Worm (Caenorhabditis elegans): ENCODE data around the gene nspc-3.

DNA sequence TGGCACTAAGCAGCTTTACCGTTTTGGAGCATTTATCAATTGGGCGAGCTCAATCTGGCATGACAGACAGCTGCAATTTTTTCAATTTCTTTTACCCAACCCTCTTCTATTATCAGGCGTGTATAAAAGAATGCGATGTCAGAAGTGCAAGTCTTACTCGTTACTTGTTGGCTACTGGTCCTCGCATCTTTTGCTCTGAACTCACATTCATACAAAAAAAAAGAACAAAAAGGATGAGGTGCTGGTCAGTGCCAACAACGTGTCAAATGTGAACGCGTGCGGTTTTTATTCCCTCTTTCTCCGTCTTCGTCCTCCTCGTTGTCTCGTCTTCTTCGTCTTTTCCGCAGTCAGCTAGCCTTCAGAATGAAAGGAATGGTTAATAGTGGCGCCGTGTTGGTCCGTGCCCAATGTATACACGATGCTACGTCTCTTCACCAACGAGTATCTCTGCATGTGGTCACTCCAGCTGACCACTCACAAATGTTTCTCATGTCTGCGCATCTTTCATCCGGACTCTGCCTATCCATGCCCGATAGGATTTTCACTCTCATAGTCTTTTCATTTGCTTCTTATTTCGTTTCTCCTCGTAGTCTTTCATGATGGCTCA lies 29.0 kb downstream of the nspc-3 start:
- no peak for TF ChIP-seq skn-1 (tag; optimal IDR thresholded peaks at IDR 0.05)
- TF ChIP-seq elt-3 (tag; optimal IDR thresholded peaks at IDR 0.05): no peak
- no peak for TF ChIP-seq unc-39 (tag; optimal IDR thresholded peaks at IDR 0.05)
- no peak for TF ChIP-seq R02D3.7 (tag; optimal IDR thresholded peaks at IDR 0.05)

All from whole organism, L3 larva.